Worm (Caenorhabditis elegans) whole organism, late embryonic: ENCODE data around the gene R07B1.13.

Source experiments
- ceh-22 ChIP-seq: sonication (generic microtip); optimal IDR thresholded peaks from 2 replicates; lab custom pipeline; 2017; ENCODE audit warnings: missing biosample characterization, missing genetic modification characterization
- ceh-48 ChIP-seq: sonication (generic microtip); optimal IDR thresholded peaks from 2 replicates; lab custom pipeline; 2016; ENCODE audit warnings: missing genetic modification characterization, inconsistent platforms, missing compliant biosample characterization
- dmd-4 ChIP-seq: sonication (generic microtip); optimal IDR thresholded peaks from 2 replicates; lab custom pipeline; 2016; ENCODE audit warnings: borderline replicate concordance, missing genetic modification characterization, missing compliant biosample characterization
- dve-1 ChIP-seq: sonication (generic microtip); optimal IDR thresholded peaks from 2 replicates; lab custom pipeline; 2017; ENCODE audit warnings: antibody characterized with exemption, mild to moderate bottlenecking, missing genetic modification characterization, missing compliant biosample characterization
- elt-2 ChIP-seq: sonication (generic microtip); optimal IDR thresholded peaks from 2 replicates; lab custom pipeline; 2016; ENCODE audit warnings: missing genetic modification reagents, missing genetic modification characterization, missing compliant biosample characterization
- ets-4 ChIP-seq: sonication (generic microtip); optimal IDR thresholded peaks from 2 replicates; lab custom pipeline; 2016; ENCODE audit warnings: missing genetic modification characterization, missing compliant biosample characterization
- madf-2 ChIP-seq: sonication (generic microtip); optimal IDR thresholded peaks from 2 replicates; lab custom pipeline; 2017; ENCODE audit warnings: missing genetic modification characterization, missing compliant biosample characterization
- nhr-232 ChIP-seq: sonication (generic microtip); optimal IDR thresholded peaks from 2 replicates; lab custom pipeline; 2016; ENCODE audit warnings: missing genetic modification characterization, missing compliant biosample characterization
- pros-1 ChIP-seq: fragments of 150-350 bp; optimal IDR thresholded peaks from 2 replicates; lab custom pipeline; 2014; ENCODE audit warnings: missing biosample characterization, missing genetic modification reagents, missing genetic modification characterization
- syd-9 ChIP-seq: sonication (generic microtip); optimal IDR thresholded peaks from 2 replicates; lab custom pipeline; 2016; ENCODE audit warnings: mild to moderate bottlenecking, missing genetic modification characterization, moderate library complexity, missing compliant biosample characterization
- tbx-2 ChIP-seq: sonication (generic microtip); optimal IDR thresholded peaks from 2 replicates; lab custom pipeline; 2016; ENCODE audit warnings: missing genetic modification characterization, missing compliant biosample characterization

- TF ChIP-seq dve-1, result no peak
- no peak for TF ChIP-seq pros-1
- no peak for TF ChIP-seq ceh-48
- no peak for TF ChIP-seq ceh-22 (tag; lab: Kevin White, UChicago)
- no peak for TF ChIP-seq tbx-2 (tag; lab: Kevin White, UChicago)
- no peak for TF ChIP-seq nhr-232 (tag; lab: Kevin White, UChicago)
- no peak for TF ChIP-seq elt-2 (tag; lab: Kevin White, UChicago)
- TF ChIP-seq dmd-4 (tag; lab: Kevin White, UChicago), result no peak
- TF ChIP-seq ets-4, result no peak
- no peak for TF ChIP-seq madf-2 (tag; lab: Kevin White, UChicago)
- TF ChIP-seq syd-9 (tag; lab: Kevin White, UChicago), result no peak
These were observed 36.2 kb downstream of the R07B1.13 start, which contains the start of gene F21G4.5 for ce11 chrX:9905840-9906239.
